Fruit fly (Drosophila melanogaster) whole organism, wandering third instar larva: ENCODE results near the gene CG18764.

ENCODE experiments used
- CG9705 ChIP-seq: fragments of 200-800 bp; sonication (Bioruptor generic); optimal IDR thresholded peaks from 2 replicates; lab custom pipeline; 2018; ENCODE audit warnings: missing biosample characterization, mild to moderate bottlenecking, missing genetic modification characterization
- Dfd ChIP-seq: fragments of >200 bp; optimal IDR thresholded peaks from 2 replicates; lab custom pipeline; 2017; ENCODE audit warnings: missing biosample characterization, missing genetic modification characterization
- Dif ChIP-seq: fragments of 200-275, 200-300 bp; sonication (Bioruptor generic); optimal IDR thresholded peaks from 2 replicates; lab custom pipeline; 2018; ENCODE audit warnings: missing biosample characterization, missing genetic modification characterization; ENCODE audit not compliant: partially characterized antibody
- HLH106 ChIP-seq: fragments of 200-800 bp; optimal IDR thresholded peaks from 3 replicates; lab custom pipeline; 2019; ENCODE audit warnings: missing biosample characterization, mild to moderate bottlenecking, missing genetic modification characterization, moderate library complexity
- Hr78 ChIP-seq: fragments of >200 bp; optimal IDR thresholded peaks from 2 replicates; lab custom pipeline; 2017; ENCODE audit warnings: missing biosample characterization, missing genetic modification characterization
- OdsH ChIP-seq: fragments of 200-800 bp; sonication (Bioruptor generic); optimal IDR thresholded peaks from 2 replicates; lab custom pipeline; 2016; ENCODE audit warnings: missing biosample characterization, mild to moderate bottlenecking, missing genetic modification characterization
- br ChIP-seq: fragments of 200-800 bp; sonication (Bioruptor generic); optimal IDR thresholded peaks from 2 replicates; lab custom pipeline; 2016; ENCODE audit warnings: missing biosample characterization, missing genetic modification characterization
- foxo ChIP-seq, 2 experiments: fragments of 200-800 bp; sonication (Bioruptor generic); optimal IDR thresholded peaks; 2 replicates in 1 of 2; 3 replicates in 1 of 2; lab custom pipeline; 2016 to 2017; ENCODE audit warnings: missing biosample characterization in 2 of 2, missing genetic modification characterization in 2 of 2
- psq ChIP-seq: fragments of 200-800 bp; sonication (Bioruptor generic); optimal IDR thresholded peaks from 3 replicates; lab custom pipeline; 2017; ENCODE audit warnings: missing biosample characterization, mild to moderate bottlenecking, missing genetic modification characterization, moderate library complexity
- usp ChIP-seq: fragments of >200 bp; optimal IDR thresholded peaks from 2 replicates; lab custom pipeline; 2017; ENCODE audit warnings: missing biosample characterization, missing genetic modification characterization

DNA sequence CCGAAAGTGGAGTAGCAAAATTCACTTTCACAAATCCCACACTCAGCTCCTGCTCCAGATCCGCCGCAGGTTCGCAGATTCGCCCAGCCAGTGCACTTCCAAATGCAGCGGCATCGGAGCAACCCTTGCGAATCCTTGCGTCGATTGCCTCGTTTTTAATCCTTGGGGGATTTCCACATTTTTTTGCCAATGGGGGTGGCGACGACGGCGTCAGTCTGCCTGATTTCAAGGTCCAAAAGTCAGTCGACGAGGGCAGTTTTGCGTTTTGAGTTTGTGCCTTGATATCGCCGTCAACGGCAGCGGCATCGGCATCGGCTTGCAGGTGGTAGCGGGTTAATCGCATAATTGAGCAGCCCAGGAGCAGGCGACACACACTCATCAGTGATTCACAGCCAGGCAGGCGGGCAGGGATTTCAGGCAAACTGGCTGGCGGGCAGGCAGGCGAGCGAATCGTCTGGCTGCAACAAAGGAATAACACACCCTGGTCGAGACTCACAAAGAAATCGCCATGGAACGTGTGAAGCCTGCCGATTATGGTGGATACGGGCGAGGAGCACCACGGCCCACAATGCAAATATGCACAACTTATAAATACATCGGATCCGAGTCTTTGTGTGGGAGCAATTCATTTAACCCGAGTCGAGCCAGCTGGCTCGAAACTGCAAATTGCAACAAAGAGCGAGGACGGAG lies 11.1 kb upstream of the CG18764 start:
- TF ChIP-seq CG9705: no peak
- no peak for TF ChIP-seq br (GFP tag; lab: Kevin White, UChicago)
- no peak for TF ChIP-seq HLH106 (tag; lab: Kevin White, UChicago)
- no peak for TF ChIP-seq OdsH (GFP tag; lab: Kevin White, UChicago)
- TF ChIP-seq usp (GFP tag; lab: Kevin White, UChicago): no peak
- no peak for TF ChIP-seq psq (GFP tag; lab: Kevin White, UChicago)
- no peak for TF ChIP-seq Dfd (GFP tag; lab: Kevin White, UChicago)
- TF ChIP-seq Dif: no peak
- TF ChIP-seq foxo (GFP tag; optimal IDR thresholded peaks at IDR 0.05; lab: Kevin White, UChicago): no peak
- TF ChIP-seq Hr78: no peak
